Fruit fly (Drosophila melanogaster): ENCODE data around the gene fzr.

The fzr gene

DNA sequence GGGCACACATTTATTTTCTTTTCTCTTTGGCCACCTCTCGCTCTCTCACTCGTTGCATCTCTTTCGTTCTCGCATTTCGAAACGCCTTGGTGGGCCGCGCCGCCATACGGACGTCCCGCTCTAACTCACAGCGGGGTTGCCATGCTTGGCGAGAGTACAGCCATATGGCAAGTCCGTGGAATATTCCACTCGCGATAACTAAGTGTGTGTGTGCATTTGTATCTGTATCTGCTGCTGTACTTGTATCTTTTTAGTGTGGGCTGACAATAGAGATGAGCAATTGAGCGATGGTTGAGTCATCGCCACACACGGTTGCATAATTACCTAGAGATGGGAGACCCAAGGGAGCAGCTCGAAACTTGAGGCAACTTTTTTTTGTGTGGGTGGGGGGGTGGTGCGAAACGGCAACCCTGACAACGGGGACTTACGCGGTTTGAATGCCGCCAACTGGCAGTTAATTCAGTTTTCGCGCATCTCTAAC lies 5.1 kb upstream of the fzr start:
- TF ChIP-seq scrt (GFP tag; optimal IDR thresholded peaks at IDR 0.05) = peak; percentile 64
- peak; percentile 23; the same call in 1 of the 2 replicates for TF ChIP-seq onecut (GFP tag; IDR thresholded peaks at IDR 0.05)
- TF ChIP-seq Ets65A (GFP tag) = peak; percentile 98
- TF ChIP-seq nmo (GFP tag; optimal IDR thresholded peaks at IDR 0.05) = peak; percentile 74
- TF ChIP-seq Abd-B (GFP tag; optimal IDR thresholded peaks at IDR 0.05) = peak; percentile 74
- peak; percentile 76 for TF ChIP-seq CG13775 (GFP tag; optimal IDR thresholded peaks at IDR 0.05)
- TF ChIP-seq CG13894 (tag; optimal IDR thresholded peaks at IDR 0.05) = peak; percentile 86
- peak; percentile 91 for TF ChIP-seq Ada2b (GFP tag; IDR thresholded peaks at IDR 0.05)
- peak; percentile 65 for TF ChIP-seq CG10147 (GFP tag; optimal IDR thresholded peaks at IDR 0.05)
- peak; percentile 85 for TF ChIP-seq NfI (GFP tag; optimal IDR thresholded peaks at IDR 0.05)
- TF ChIP-seq nerfin-1 (tag; optimal IDR thresholded peaks at IDR 0.05) = peak; percentile 64
- TF ChIP-seq CG13123 (GFP tag; optimal IDR thresholded peaks at IDR 0.05) = peak; percentile 66
- peak; percentile 84 for TF ChIP-seq CG9876 (GFP tag; optimal IDR thresholded peaks at IDR 0.05)
- TF ChIP-seq chinmo (GFP tag; IDR thresholded peaks at IDR 0.05; ENCODE audit: partially characterized antibody) = peak; percentile 98
- no peak for TF ChIP-seq Lpt (GFP tag; optimal IDR thresholded peaks at IDR 0.05)
- TF ChIP-seq CG10267 (tag; optimal IDR thresholded peaks at IDR 0.05) = peak; percentile 64
- TF ChIP-seq pum (GFP tag; optimal IDR thresholded peaks at IDR 0.05) = peak; percentile 83
- TF ChIP-seq Vsx1 (GFP tag; optimal IDR thresholded peaks at IDR 0.05) = peak; percentile 40
- TF ChIP-seq CG43689 (GFP tag; IDR thresholded peaks at IDR 0.05) = peak; percentile 46; the same call in 1 of the 2 replicates
- no peak for TF ChIP-seq BtbVII (GFP tag; optimal IDR thresholded peaks at IDR 0.05)
- TF ChIP-seq CrebB (tag; optimal IDR thresholded peaks at IDR 0.05) = peak; percentile 79
- peak; percentile 85 for TF ChIP-seq chn (GFP tag; optimal IDR thresholded peaks at IDR 0.05)
- peak; percentile 95 for TF ChIP-seq NFAT (GFP tag; IDR thresholded peaks at IDR 0.05)
- TF ChIP-seq nom (GFP tag; optimal IDR thresholded peaks at IDR 0.05) = peak; percentile 57
- peak; percentile 82 for TF ChIP-seq CG4282 (GFP tag; optimal IDR thresholded peaks at IDR 0.05)
- TF ChIP-seq bowl (GFP tag; IDR thresholded peaks at IDR 0.05) = peak; percentile 86
- no peak for TF ChIP-seq fru (optimal IDR thresholded peaks at IDR 0.05)
- no peak for TF ChIP-seq CG15073 (GFP tag; optimal IDR thresholded peaks at IDR 0.05)
- TF ChIP-seq Dfd (GFP tag; optimal IDR thresholded peaks at IDR 0.05) = no peak
- TF ChIP-seq CG13424 (tag; optimal IDR thresholded peaks at IDR 0.05) = peak; percentile 84
- peak; percentile 88 for TF ChIP-seq HLH3B (GFP tag; IDR thresholded peaks at IDR 0.05)
- peak; percentile 34 for TF ChIP-seq ATbp (GFP tag; optimal IDR thresholded peaks at IDR 0.05)
- TF ChIP-seq CG1602 (GFP tag; optimal IDR thresholded peaks at IDR 0.05) = peak; percentile 70
- TF ChIP-seq CG31388 (GFP tag; optimal IDR thresholded peaks at IDR 0.05) = peak; percentile 17
- TF ChIP-seq CG2120 (GFP tag; optimal IDR thresholded peaks at IDR 0.05) = peak; percentile 94
- TF ChIP-seq CG14710 (tag; optimal IDR thresholded peaks at IDR 0.05) = peak; percentile 95
- TF ChIP-seq twi (tag; optimal IDR thresholded peaks at IDR 0.05) = peak; percentile 90
- peak; percentile 64 for TF ChIP-seq ewg (GFP tag; optimal IDR thresholded peaks at IDR 0.05)
- peak; percentile 65 for TF ChIP-seq CG17912 (GFP tag; optimal IDR thresholded peaks at IDR 0.05)
- peak; percentile 71; the same call in 2 of the 3 replicates for TF ChIP-seq zen2 (GFP tag; IDR thresholded peaks at IDR 0.05; ENCODE audit: partially characterized antibody)
- TF ChIP-seq en (GFP tag; optimal IDR thresholded peaks at IDR 0.05) = peak; percentile 46
- peak; percentile 75 for TF ChIP-seq ssp (GFP tag; IDR thresholded peaks at IDR 0.05)
- peak; percentile 76 for TF ChIP-seq Sin3A (optimal IDR thresholded peaks at IDR 0.05)
- peak; percentile 93 for TF ChIP-seq CG32532 (GFP tag; IDR thresholded peaks at IDR 0.05)
- peak; percentile 90 for TF ChIP-seq Myb (GFP tag; optimal IDR thresholded peaks at IDR 0.05)
- TF ChIP-seq CG2202 (tag; optimal IDR thresholded peaks at IDR 0.05) = no peak
- TF ChIP-seq tin (GFP tag; optimal IDR thresholded peaks at IDR 0.05) = peak; percentile 84
- TF ChIP-seq CG2712 (tag; optimal IDR thresholded peaks at IDR 0.05) = peak; percentile 75
- TF ChIP-seq CG7987 (GFP tag; optimal IDR thresholded peaks at IDR 0.05) = peak; percentile 82
- peak; percentile 85 for TF ChIP-seq crol (GFP tag; IDR thresholded peaks at IDR 0.05)
- peak; percentile 85 for TF ChIP-seq chm (GFP tag; IDR thresholded peaks at IDR 0.05)
